Worm (Caenorhabditis elegans) whole organism, late embryonic: Measurements from ENCODE around the gene C35D10.8.

Source experiments
- eyg-1 ChIP-seq: sonication (generic microtip); optimal IDR thresholded peaks from 2 replicates; lab custom pipeline; 2016; ENCODE audit warnings: missing genotype, missing genetic modification characterization, missing compliant biosample characterization
- lin-11 ChIP-seq: fragments of 200-800 bp; sonication (Bioruptor generic); optimal IDR thresholded peaks from 2 replicates; lab custom pipeline; 2018; ENCODE audit warnings: mild to moderate bottlenecking, missing genetic modification characterization, missing compliant biosample characterization
- nfya-1 ChIP-seq: sonication (generic microtip); optimal IDR thresholded peaks from 2 replicates; lab custom pipeline; 2017; ENCODE audit warnings: missing genetic modification characterization, mild to moderate bottlenecking, missing compliant biosample characterization, antibody characterized with exemption, moderate library complexity
- zip-5 ChIP-seq: sonication (generic microtip); optimal IDR thresholded peaks from 2 replicates; lab custom pipeline; 2016; ENCODE audit warnings: missing genetic modification characterization, missing compliant biosample characterization

ce11 chrIII:4873395-4873794 is 18.4 kb downstream of the C35D10.8 start:
- TF ChIP-seq eyg-1 (tag; lab: Kevin White, UChicago) (no peak), nfya-1 (no peak), lin-11 (tag; lab: Kevin White, UChicago) (no peak), zip-5 (tag; lab: Kevin White, UChicago) (no peak)
